Worm (Caenorhabditis elegans) whole organism, L4 larva: Measurements from ENCODE around the gene Y54F10AM.11.

Source experiments
- D1046.2 ChIP-seq: fragments of 200-800 bp; sonication (Bioruptor generic); IDR thresholded peaks from 2 replicates; pipeline ENCODE4 v1.3.6; 2022; ENCODE audit warnings: missing genetic modification characterization, missing compliant biosample characterization
- T20F7.1 ChIP-seq: fragments of 200-800 bp; sonication (Bioruptor generic); optimal IDR thresholded peaks from 2 replicates; lab custom pipeline; 2018; ENCODE audit warnings: mild to moderate bottlenecking, missing genetic modification characterization, missing compliant biosample characterization
- Y105C5A.15 ChIP-seq: fragments of 200-800 bp; sonication (Bioruptor generic); IDR thresholded peaks from 2 replicates; pipeline ENCODE4 v1.3.6; 2022; ENCODE audit warnings: missing genetic modification characterization, missing compliant biosample characterization
- Y48G9A.11 ChIP-seq: fragments of 200-800 bp; sonication (Bioruptor generic); IDR thresholded peaks from 2 replicates; pipeline ENCODE4 v1.3.6; 2022; ENCODE audit warnings: missing genetic modification reagents, missing genetic modification characterization, missing compliant biosample characterization
- Y5F2A.4 ChIP-seq: fragments of 200-800 bp; sonication (Bioruptor generic); optimal IDR thresholded peaks from 2 replicates; lab custom pipeline; 2018; ENCODE audit warnings: mild to moderate bottlenecking, missing genetic modification characterization, missing compliant biosample characterization
- aha-1 ChIP-seq: fragments of 150-350 bp; peaks from one replicate; lab custom pipeline; 2014; ENCODE audit warnings: missing biosample characterization, missing genetic modification characterization
- aly-2 ChIP-seq: sonication (generic microtip); optimal IDR thresholded peaks from 2 replicates; lab custom pipeline; 2018; ENCODE audit warnings: missing biosample characterization, missing genetic modification characterization
- attf-4 ChIP-seq: sonication (generic microtip); optimal IDR thresholded peaks from 3 replicates; lab custom pipeline; 2017; ENCODE audit warnings: missing biosample characterization, missing genetic modification characterization
- ceh-28 ChIP-seq: fragments of 150-350 bp; optimal IDR thresholded peaks from 2 replicates; lab custom pipeline; 2014; ENCODE audit warnings: missing biosample characterization, missing genetic modification reagents, missing genetic modification characterization
- ceh-62 ChIP-seq: sonication (generic microtip); optimal IDR thresholded peaks from 2 replicates; lab custom pipeline; 2017; ENCODE audit warnings: missing biosample characterization, missing genetic modification characterization
- ctbp-1 ChIP-seq: fragments of 200-800 bp; sonication (Bioruptor generic); IDR thresholded peaks from 2 replicates; pipeline ENCODE4 v1.3.6; 2022; ENCODE audit warnings: missing genetic modification reagents, missing genetic modification characterization, missing compliant biosample characterization
- daf-12 ChIP-seq: fragments of 150-350 bp; optimal IDR thresholded peaks from 2 replicates; lab custom pipeline; 2014; ENCODE audit warnings: missing biosample characterization, missing genetic modification reagents, missing genetic modification characterization
- daf-16 ChIP-seq, 3 experiments: sonication (generic microtip); optimal IDR thresholded peaks; 2 replicates each; lab custom pipeline; 2016 to 2017; ENCODE audit warnings: missing genetic modification characterization in 3 of 3, missing genetic modification reagents in 3 of 3, mild to moderate bottlenecking in 2 of 3, missing compliant biosample characterization in 2 of 3, missing biosample characterization in 1 of 3, moderate library complexity in 1 of 3
- daf-19 ChIP-seq: fragments of 200-800 bp; sonication (Bioruptor generic); conservative IDR thresholded peaks from 2 replicates; pipeline ENCODE4 v1.3.6; 2022; ENCODE audit warnings: missing genetic modification characterization, missing compliant biosample characterization
- dmd-6 ChIP-seq: fragments of 200-800 bp; sonication (Bioruptor generic); IDR thresholded peaks from 2 replicates; pipeline ENCODE4 v1.3.6; 2022; ENCODE audit warnings: missing genetic modification reagents, missing genetic modification characterization, missing compliant biosample characterization
- dpl-1 ChIP-seq: fragments of 150-350 bp; optimal IDR thresholded peaks from 2 replicates; lab custom pipeline; 2014; ENCODE audit warnings: missing biosample characterization, missing genetic modification reagents, missing genetic modification characterization
- dve-1 ChIP-seq: sonication (generic microtip); optimal IDR thresholded peaks from 2 replicates; lab custom pipeline; 2017; ENCODE audit warnings: antibody characterized with exemption, mild to moderate bottlenecking, missing genetic modification characterization, missing compliant biosample characterization; ENCODE audit not compliant: insufficient read depth
- hlh-11 ChIP-seq: fragments of 200-800 bp; sonication (Bioruptor generic); optimal IDR thresholded peaks from 2 replicates; lab custom pipeline; 2018; ENCODE audit warnings: mild to moderate bottlenecking, missing genetic modification characterization, missing compliant biosample characterization
- hlh-30 ChIP-seq: sonication (generic microtip); optimal IDR thresholded peaks from 2 replicates; lab custom pipeline; 2017; ENCODE audit warnings: antibody characterized with exemption, mild to moderate bottlenecking, missing genetic modification characterization, missing compliant biosample characterization; ENCODE audit not compliant: insufficient read depth
- hmg-1.1 ChIP-seq: fragments of 200-800 bp; sonication (Bioruptor generic); IDR thresholded peaks from 2 replicates; pipeline ENCODE4 v1.3.6; 2022; ENCODE audit warnings: missing genetic modification reagents, missing genetic modification characterization, missing compliant biosample characterization
- lin-38 ChIP-seq: fragments of 200-800 bp; sonication (Bioruptor generic); IDR thresholded peaks from 2 replicates; pipeline ENCODE4 v1.3.6; 2022; ENCODE audit warnings: missing genetic modification reagents, missing genetic modification characterization, missing compliant biosample characterization
- mdl-1 ChIP-seq, 2 experiments: fragments of 150-350 bp in 1 of 2; sonication (generic microtip) in 1 of 2; optimal IDR thresholded peaks; 2 replicates each; lab custom pipeline; 2014 to 2017; ENCODE audit warnings: missing biosample characterization in 2 of 2, missing genetic modification characterization in 2 of 2
- mdt-29 ChIP-seq: fragments of 200-800 bp; sonication (Bioruptor generic); IDR thresholded peaks from 2 replicates; pipeline ENCODE4 v1.3.6; 2022; ENCODE audit warnings: missing genetic modification reagents, missing genetic modification characterization, missing compliant biosample characterization
- mep-1 ChIP-seq: fragments of 150-350 bp; sonication (generic microtip); optimal IDR thresholded peaks from 3 replicates; lab custom pipeline; 2014; ENCODE audit warnings: missing biosample characterization, missing genetic modification characterization
- mes-2 ChIP-seq: sonication (generic microtip); optimal IDR thresholded peaks from 2 replicates; lab custom pipeline; 2016; ENCODE audit warnings: missing genotype, mild to moderate bottlenecking, missing genetic modification characterization, missing compliant biosample characterization; ENCODE audit not compliant: poor library complexity, severe bottlenecking
- mxl-3 ChIP-seq: fragments of 200-800 bp; sonication (Bioruptor generic); optimal IDR thresholded peaks from 2 replicates; lab custom pipeline; 2018; ENCODE audit warnings: mild to moderate bottlenecking, missing genetic modification characterization, missing compliant biosample characterization
- nhr-10 ChIP-seq: fragments of 150-350 bp; optimal IDR thresholded peaks from 2 replicates; lab custom pipeline; 2014; ENCODE audit warnings: missing biosample characterization, missing genetic modification characterization
- nhr-237 ChIP-seq: sonication (generic microtip); optimal IDR thresholded peaks from 2 replicates; lab custom pipeline; 2017; ENCODE audit warnings: missing biosample characterization, missing genetic modification characterization
- nhr-28 ChIP-seq: fragments of 150-350 bp; optimal IDR thresholded peaks from 2 replicates; lab custom pipeline; 2014; ENCODE audit warnings: missing biosample characterization, missing genetic modification characterization
- nhr-41 ChIP-seq: fragments of 200-800 bp; sonication (Bioruptor generic); IDR thresholded peaks from 2 replicates; pipeline ENCODE4 v1.3.6; 2022; ENCODE audit warnings: missing genetic modification reagents, missing genetic modification characterization, missing compliant biosample characterization
- nhr-6 ChIP-seq: fragments of 150-350 bp; optimal IDR thresholded peaks from 2 replicates; lab custom pipeline; 2014; ENCODE audit warnings: missing biosample characterization, missing genetic modification characterization
- pha-4 ChIP-seq, 2 experiments: fragments of 150-350 bp in 1 of 2; fragments of 200-800 bp in 1 of 2; sonication (Bioruptor generic) in 1 of 2; IDR thresholded peaks in 1 of 2; optimal IDR thresholded peaks in 1 of 2; 2 replicates each; pipeline versions ENCODE4 v1.3.6 to Lab custom; 2014 to 2022; ENCODE audit warnings: missing genetic modification characterization in 2 of 2, missing genetic modification reagents in 2 of 2, missing biosample characterization in 1 of 2, missing compliant biosample characterization in 1 of 2
- php-3 ChIP-seq: fragments of 200-800 bp; sonication (Bioruptor generic); IDR thresholded peaks from 2 replicates; pipeline ENCODE4 v1.3.6; 2022; ENCODE audit warnings: missing genetic modification reagents, missing genetic modification characterization, missing compliant biosample characterization
- pqm-1 ChIP-seq: sonication (generic microtip); optimal IDR thresholded peaks from 2 replicates; lab custom pipeline; 2017; ENCODE audit warnings: missing biosample characterization, missing genetic modification characterization
- rbr-2 ChIP-seq: sonication (generic microtip); optimal IDR thresholded peaks from 2 replicates; lab custom pipeline; 2016; ENCODE audit warnings: missing genotype, missing genetic modification characterization, missing compliant biosample characterization
- set-16 ChIP-seq: fragments of 200-800 bp; sonication (Bioruptor generic); IDR thresholded peaks from 2 replicates; pipeline ENCODE4 v1.3.6; 2022; ENCODE audit warnings: missing genetic modification reagents, missing genetic modification characterization, missing compliant biosample characterization
- snpc-1.2 ChIP-seq: fragments of 200-800 bp; sonication (Bioruptor generic); IDR thresholded peaks from 2 replicates; pipeline ENCODE4 v1.3.6; 2022; ENCODE audit warnings: missing genetic modification reagents, missing genetic modification characterization, missing compliant biosample characterization
- snpc-4 ChIP-seq: fragments of 150-350 bp; optimal IDR thresholded peaks from 2 replicates; lab custom pipeline; 2014; ENCODE audit warnings: missing biosample characterization, missing genetic modification characterization
- tra-1 ChIP-seq: fragments of 200-800 bp; sonication (Bioruptor generic); IDR thresholded peaks from 2 replicates; pipeline ENCODE4 v1.3.6; 2022; ENCODE audit warnings: missing genetic modification reagents, missing genetic modification characterization, missing compliant biosample characterization
- zfp-3 ChIP-seq: fragments of 200-800 bp; sonication (Bioruptor generic); conservative IDR thresholded peaks from 2 replicates; pipeline ENCODE4 v1.3.6; 2022; ENCODE audit warnings: missing genetic modification reagents, missing genetic modification characterization, missing compliant biosample characterization
- zip-2 ChIP-seq: fragments of 150-350 bp; optimal IDR thresholded peaks from 2 replicates; lab custom pipeline; 2014; ENCODE audit warnings: missing biosample characterization, missing genetic modification characterization

Y54F10AM.11 gene

ce11 chrIII:2596984-2597454 is 33.2 kb upstream of the Y54F10AM.11 start, which contains the start of gene apb-1 (continued):
- TF ChIP-seq ceh-62 (no peak), aly-2 (tag; lab: Kevin White, UChicago) (no peak), rbr-2 (tag; lab: Kevin White, UChicago) (peak; percentile 95)
- TF ChIP-seq, all 104 proteins: peak for 54

ce11 chrIII:2586193-2586592 is 22.4 kb upstream of the Y54F10AM.11 start, which contains the start of gene gpa-17:
Gene gpa-17 (plus strand): TSS chrIII:2586555.
- TF ChIP-seq hlh-11 (tag; lab: Kevin White, UChicago) (peak; percentile 47), dmd-6 (peak; percentile 40; the same call in 1 of the 2 replicates), mes-2 (tag; lab: Kevin White, UChicago) (peak; percentile 15), pqm-1 (tag; lab: Kevin White, UChicago) (peak; percentile 73), daf-16 (GFP tag; optimal IDR thresholded peaks at IDR 0.05; lab: Kevin White, UChicago) (no peak), daf-16 (tag; optimal IDR thresholded peaks at IDR 0.05; lab: Kevin White, UChicago) (peak; percentile 56), dve-1 (tag; lab: Kevin White, UChicago) (peak; percentile 37), ctbp-1 (no peak), php-3 (GFP tag; lab: Robert Waterston, UW) (peak; percentile 32; the same call in 1 of the 2 replicates), ceh-28 (tag; lab: Kevin White, UChicago) (no peak), nhr-28 (tag; lab: Kevin White, UChicago) (peak; percentile 73), nhr-41 (GFP tag; lab: Robert Waterston, UW) (no peak), nhr-6 (tag; lab: Kevin White, UChicago) (peak; percentile 8)
- TF ChIP-seq, all 104 proteins: peak for 9

ce11 chrIII:2583302-2583701 is 19.5 kb upstream of the Y54F10AM.11 start:
- TF ChIP-seq mdt-29 (0 out of 2 replicates have a peak, but pooled peaks have one; percentile 20), set-16 (0 out of 2 replicates have a peak, but pooled peaks have one; percentile 9), lin-38 (peak; percentile 56)

- TF ChIP-seq daf-12 (tag; lab: Kevin White, UChicago) (no peak), nhr-10 (tag; lab: Kevin White, UChicago) (no peak), pha-4 (GFP tag; IDR thresholded peaks at IDR 0.05; lab: Robert Waterston, UW) (no peak), pha-4 (tag; optimal IDR thresholded peaks at IDR 0.05; lab: Kevin White, UChicago) (no peak), Y48G9A.11 (GFP tag; lab: Robert Waterston, UW) (no peak), zfp-3 (no peak), hmg-1.1 (GFP tag; lab: Robert Waterston, UW) (no peak), lin-38 (no peak), D1046.2 (no peak), attf-4 (no peak), dve-1 (tag; lab: Kevin White, UChicago) (no peak), daf-19 (GFP tag; lab: Robert Waterston, UW) (no peak), mxl-3 (no peak), tra-1 (GFP tag; lab: Robert Waterston, UW) (no peak), zip-2 (tag; lab: Kevin White, UChicago) (no peak), Y105C5A.15 (GFP tag; lab: Robert Waterston, UW) (no peak), Y5F2A.4 (GFP tag; lab: Kevin White, UChicago) (no peak)
Observed at ce11 chrIII:2578993-2579392, 15.2 kb upstream of the Y54F10AM.11 start, which contains the start of gene Y71H2B.8. Gene Y71H2B.8 (plus strand): TSS chrIII:2579293.

ce11 chrIII:2578563-2578962 is 14.8 kb upstream of the Y54F10AM.11 start:
- TF ChIP-seq dve-1 (tag; lab: Kevin White, UChicago) (peak; percentile 85), pha-4 (GFP tag; IDR thresholded peaks at IDR 0.05; lab: Robert Waterston, UW) (no peak), pha-4 (tag; optimal IDR thresholded peaks at IDR 0.05; lab: Kevin White, UChicago) (peak; percentile 30), nhr-6 (tag; lab: Kevin White, UChicago) (peak; percentile 63), snpc-1.2 (GFP tag; lab: Robert Waterston, UW) (no peak), rbr-2 (tag; lab: Kevin White, UChicago) (peak; percentile 18), nhr-28 (tag; lab: Kevin White, UChicago) (peak; percentile 53), dpl-1 (GFP tag; lab: Kevin White, UChicago) (no peak), hlh-30 (tag; lab: Kevin White, UChicago) (peak; percentile 90), aha-1 (tag; lab: Kevin White, UChicago) (no peak), T20F7.1 (GFP tag; lab: Kevin White, UChicago) (peak; percentile 30), mxl-3 (peak; percentile 49), mes-2 (tag; lab: Kevin White, UChicago) (peak; percentile 45), mdl-1 (tag; optimal IDR thresholded peaks at IDR 0.05; lab: Kevin White, UChicago) (peak in 1 of 2 experiments; percentile 63), mep-1 (tag; lab: Kevin White, UChicago) (peak; percentile 51), snpc-4 (tag; lab: Kevin White, UChicago) (no peak), daf-16 (GFP tag; optimal IDR thresholded peaks at IDR 0.05; lab: Kevin White, UChicago) (peak in 1 of 2 experiments; percentile 25), daf-16 (tag; optimal IDR thresholded peaks at IDR 0.05; lab: Kevin White, UChicago) (peak; percentile 93), nhr-237 (tag; lab: Kevin White, UChicago) (no peak)
